Fruit fly (Drosophila melanogaster) whole organism, embryonic: ENCODE results near the gene Als2.

Experiments
- BEAF-32 ChIP-seq: fragments of 200-800 bp; sonication (Bioruptor generic); optimal IDR thresholded peaks from 3 replicates; lab custom pipeline; 2017; ENCODE audit warnings: missing biosample characterization, missing genetic modification characterization, mild to moderate bottlenecking, moderate library complexity, missing genetic modification reagents
- Bteb2 ChIP-seq: fragments of 200-800 bp; sonication (Bioruptor generic); optimal IDR thresholded peaks from 2 replicates; lab custom pipeline; 2016; ENCODE audit warnings: missing biosample characterization, missing genetic modification characterization
- CG10147 ChIP-seq: fragments of 200-800 bp; sonication (Bioruptor generic); optimal IDR thresholded peaks from 2 replicates; lab custom pipeline; 2019; ENCODE audit warnings: missing biosample characterization, mild to moderate bottlenecking, missing genetic modification characterization, moderate library complexity
- CG11398 ChIP-seq: fragments of 200-800 bp; sonication (Bioruptor generic); optimal IDR thresholded peaks from 2 replicates; lab custom pipeline; 2016; ENCODE audit warnings: missing biosample characterization, missing genetic modification characterization
- CG12744 ChIP-seq: fragments of 200-800 bp; sonication (Bioruptor generic); optimal IDR thresholded peaks from 2 replicates; lab custom pipeline; 2016; ENCODE audit warnings: missing biosample characterization, missing genetic modification characterization
- CG15011 ChIP-seq: fragments of 200-800 bp; sonication (Bioruptor generic); optimal IDR thresholded peaks from 3 replicates; lab custom pipeline; 2018; ENCODE audit warnings: missing biosample characterization, mild to moderate bottlenecking, missing genetic modification characterization
- CG15269 ChIP-seq: fragments of 200-800 bp; sonication (Bioruptor generic); optimal IDR thresholded peaks from 2 replicates; lab custom pipeline; 2018; ENCODE audit warnings: missing biosample characterization, mild to moderate bottlenecking, missing genetic modification characterization, moderate library complexity
- CG1647 ChIP-seq: fragments of 200-800 bp; sonication (Bioruptor generic); optimal IDR thresholded peaks from 3 replicates; lab custom pipeline; 2016; ENCODE audit warnings: missing biosample characterization, missing genetic modification characterization
- CG17612 ChIP-seq: fragments of 200-800 bp; sonication (Bioruptor generic); IDR thresholded peaks from 2 replicates; pipeline ENCODE4 v1.3.6; 2022; ENCODE audit warnings: missing biosample characterization, missing genetic modification characterization
- CG18262 ChIP-seq: fragments of 200-800 bp; optimal IDR thresholded peaks from 3 replicates; lab custom pipeline; 2019; ENCODE audit warnings: missing biosample characterization, mild to moderate bottlenecking, missing genetic modification characterization, moderate library complexity
- CG2116 ChIP-seq: fragments of 200-800 bp; sonication (Bioruptor generic); optimal IDR thresholded peaks from 3 replicates; lab custom pipeline; 2018; ENCODE audit warnings: missing biosample characterization, mild to moderate bottlenecking, missing genetic modification characterization
- CG2120 ChIP-seq: fragments of 200-800 bp; sonication (Bioruptor generic); optimal IDR thresholded peaks from 3 replicates; lab custom pipeline; 2016; ENCODE audit warnings: missing biosample characterization, missing genetic modification characterization
- CG2889 ChIP-seq: fragments of 200-800 bp; sonication (Bioruptor generic); IDR thresholded peaks from 3 replicates; pipeline ENCODE4 v1.3.6; 2022; ENCODE audit warnings: missing biosample characterization, missing genetic modification characterization
- CG32532 ChIP-seq: fragments of 200-800 bp; sonication (Bioruptor generic); IDR thresholded peaks from 2 replicates; pipeline ENCODE4 v1.3.6; 2022; ENCODE audit warnings: missing biosample characterization, missing genetic modification characterization
- CG4282 ChIP-seq: fragments of 200-800 bp; sonication (Bioruptor generic); optimal IDR thresholded peaks from 2 replicates; lab custom pipeline; 2016; ENCODE audit warnings: missing biosample characterization, missing genetic modification characterization
- CG4328 ChIP-seq: fragments of 200-800 bp; sonication (Bioruptor generic); optimal IDR thresholded peaks from 3 replicates; lab custom pipeline; 2017; ENCODE audit warnings: missing biosample characterization, missing genetic modification reagents, missing genetic modification characterization
- CG4707 ChIP-seq: fragments of 200-800 bp; sonication (Bioruptor generic); optimal IDR thresholded peaks from 2 replicates; lab custom pipeline; 2018; ENCODE audit warnings: missing biosample characterization, mild to moderate bottlenecking, missing genetic modification characterization, moderate library complexity
- CG7963 ChIP-seq: fragments of 200-800 bp; sonication (Bioruptor generic); IDR thresholded peaks from 3 replicates; pipeline ENCODE4 v1.3.6; 2022; ENCODE audit warnings: missing biosample characterization, missing genetic modification characterization; ENCODE audit not compliant: partially characterized antibody
- CG8359 ChIP-seq: fragments of 200-800 bp; sonication (Bioruptor generic); optimal IDR thresholded peaks from 2 replicates; lab custom pipeline; 2017; ENCODE audit warnings: missing biosample characterization, mild to moderate bottlenecking, missing genetic modification characterization, borderline replicate concordance
- CG9437 ChIP-seq: fragments of 200-800 bp; sonication (Bioruptor generic); optimal IDR thresholded peaks from 2 replicates; lab custom pipeline; 2018; ENCODE audit warnings: missing biosample characterization, mild to moderate bottlenecking, missing genetic modification characterization
- CG9797 ChIP-seq: fragments of 200-800 bp; sonication (Bioruptor generic); optimal IDR thresholded peaks from 3 replicates; lab custom pipeline; 2018; ENCODE audit warnings: missing biosample characterization, mild to moderate bottlenecking, missing genetic modification characterization
- CHES-1-like ChIP-seq: fragments of 200-800 bp; sonication (Bioruptor generic); optimal IDR thresholded peaks from 2 replicates; lab custom pipeline; 2016; ENCODE audit warnings: missing biosample characterization, missing genetic modification characterization
- Hmx ChIP-seq: fragments of 200-800 bp; sonication (Bioruptor generic); optimal IDR thresholded peaks from 2 replicates; lab custom pipeline; 2016; ENCODE audit warnings: missing biosample characterization, missing genetic modification characterization
- NC2α ChIP-seq: fragments of 200-800 bp; sonication (Bioruptor generic); optimal IDR thresholded peaks from 2 replicates; lab custom pipeline; 2016; ENCODE audit warnings: missing biosample characterization, missing genetic modification characterization
- NC2β ChIP-seq: fragments of 200-800 bp; sonication (Bioruptor generic); optimal IDR thresholded peaks from 2 replicates; lab custom pipeline; 2016; ENCODE audit warnings: missing biosample characterization, missing genetic modification characterization
- NFAT ChIP-seq: fragments of 200-800 bp; sonication (Bioruptor generic); IDR thresholded peaks from 2 replicates; pipeline ENCODE4 v1.3.6; 2022; ENCODE audit warnings: missing biosample characterization, missing genetic modification characterization
- Spps ChIP-seq: fragments of 200-800 bp; sonication (Bioruptor generic); optimal IDR thresholded peaks from 2 replicates; lab custom pipeline; 2018; ENCODE audit warnings: missing biosample characterization, mild to moderate bottlenecking, missing genetic modification characterization
- Tbp ChIP-seq: fragments of >200 bp; optimal IDR thresholded peaks from 2 replicates; lab custom pipeline; 2018; ENCODE audit warnings: missing biosample characterization, missing genetic modification characterization
- crc ChIP-seq: fragments of 200-800 bp; sonication (Bioruptor generic); optimal IDR thresholded peaks from 2 replicates; lab custom pipeline; 2016; ENCODE audit warnings: missing biosample characterization, missing genetic modification characterization
- crol ChIP-seq: fragments of 200-800 bp; sonication (Bioruptor generic); IDR thresholded peaks from 2 replicates; pipeline ENCODE4 v1.3.6; 2022; ENCODE audit warnings: missing biosample characterization, missing genetic modification characterization
- dati ChIP-seq: fragments of 200-800 bp; sonication (Bioruptor generic); IDR thresholded peaks from 2 replicates; pipeline ENCODE4 v1.3.6; 2022; ENCODE audit warnings: missing biosample characterization, missing genetic modification characterization
- dm ChIP-seq: fragments of 200-800 bp; sonication (Bioruptor generic); optimal IDR thresholded peaks from 3 replicates; lab custom pipeline; 2016; ENCODE audit warnings: missing biosample characterization, missing genetic modification characterization
- dysf ChIP-seq: fragments of 200-800 bp; sonication (Bioruptor generic); IDR thresholded peaks from 3 replicates; pipeline ENCODE4 v1.3.6; 2022; ENCODE audit warnings: missing biosample characterization, missing genetic modification characterization
- emc ChIP-seq: fragments of 200-800 bp; sonication (Bioruptor generic); optimal IDR thresholded peaks from 2 replicates; lab custom pipeline; 2016; ENCODE audit warnings: missing biosample characterization, missing genetic modification characterization
- eve ChIP-seq, 2 experiments: fragments of >200 bp; optimal IDR thresholded peaks; 2 replicates each; lab custom pipeline; 2017; ENCODE audit warnings: missing biosample characterization in 2 of 2, missing genetic modification characterization in 2 of 2
- grau ChIP-seq: fragments of 200-800 bp; optimal IDR thresholded peaks from 3 replicates; lab custom pipeline; 2019; ENCODE audit warnings: missing biosample characterization, mild to moderate bottlenecking, missing genetic modification characterization, moderate library complexity
- gsb ChIP-seq: fragments of 200-800 bp; sonication (Bioruptor generic); IDR thresholded peaks from 2 replicates; pipeline ENCODE4 v1.3.6; 2022; ENCODE audit warnings: missing biosample characterization, missing genetic modification characterization
- her ChIP-seq: fragments of 200-800 bp; sonication (Bioruptor generic); optimal IDR thresholded peaks from 2 replicates; lab custom pipeline; 2016; ENCODE audit warnings: missing biosample characterization, missing genetic modification characterization
- jumu ChIP-seq: fragments of 200-800 bp; sonication (Bioruptor generic); optimal IDR thresholded peaks from 3 replicates; lab custom pipeline; 2016; ENCODE audit warnings: missing biosample characterization, missing genetic modification characterization
- lilli ChIP-seq: fragments of 200-800 bp; sonication (Bioruptor generic); optimal IDR thresholded peaks from 3 replicates; lab custom pipeline; 2016; ENCODE audit warnings: missing biosample characterization, missing genetic modification characterization
- nerfin-1 ChIP-seq: fragments of 200-800 bp; sonication (Bioruptor generic); optimal IDR thresholded peaks from 3 replicates; lab custom pipeline; 2019; ENCODE audit warnings: missing biosample characterization, mild to moderate bottlenecking, missing genetic modification characterization, moderate library complexity
- nmo ChIP-seq: fragments of 200-800 bp; sonication (Bioruptor generic); optimal IDR thresholded peaks from 2 replicates; lab custom pipeline; 2018; ENCODE audit warnings: missing biosample characterization, mild to moderate bottlenecking, missing genetic modification characterization, moderate library complexity
- onecut ChIP-seq: fragments of 200-800 bp; sonication (Bioruptor generic); IDR thresholded peaks from 2 replicates; pipeline ENCODE4 v1.3.6; 2022; ENCODE audit warnings: missing biosample characterization, missing genetic modification characterization
- ro ChIP-seq: fragments of 200-800 bp; sonication (Bioruptor generic); IDR thresholded peaks from 2 replicates; pipeline ENCODE4 v1.3.6; 2022; ENCODE audit warnings: missing biosample characterization, missing genetic modification characterization
- sc ChIP-seq, 3 experiments: fragments of >200 bp in 2 of 3; fragments of 200-800 bp in 1 of 3; sonication (Bioruptor generic) in 1 of 3; optimal IDR thresholded peaks; 2 replicates in 2 of 3; 3 replicates in 1 of 3; lab custom pipeline; 2017; ENCODE audit warnings: mild to moderate bottlenecking in 1 of 3, missing biosample characterization in 1 of 3, missing genetic modification characterization in 1 of 3, missing genetic modification reagents in 1 of 3
- sens ChIP-seq: fragments of 200-800 bp; sonication (Bioruptor generic); peaks from one replicate; lab custom pipeline; 2016; ENCODE audit warnings: missing biosample characterization, missing genetic modification characterization
- sim ChIP-seq: fragments of 200-800 bp; sonication (Bioruptor generic); IDR thresholded peaks from 2 replicates; pipeline ENCODE4 v1.3.6; 2022; ENCODE audit warnings: missing biosample characterization, missing genetic modification characterization
- slou ChIP-seq: fragments of 200-800 bp; sonication (Bioruptor generic); optimal IDR thresholded peaks from 3 replicates; lab custom pipeline; 2016; ENCODE audit warnings: missing biosample characterization, missing genetic modification characterization
- so ChIP-seq: fragments of 200-800 bp; sonication (Bioruptor generic); IDR thresholded peaks from 3 replicates; pipeline ENCODE4 v1.3.6; 2022; ENCODE audit warnings: missing biosample characterization, missing genetic modification characterization
- tup ChIP-seq: fragments of 200-800 bp; sonication (Bioruptor generic); optimal IDR thresholded peaks from 2 replicates; lab custom pipeline; 2016; ENCODE audit warnings: missing biosample characterization, mild to moderate bottlenecking, missing genetic modification characterization, moderate library complexity
- tx ChIP-seq: fragments of 200-800 bp; sonication (Bioruptor generic); optimal IDR thresholded peaks from 2 replicates; lab custom pipeline; 2016; ENCODE audit warnings: missing biosample characterization, missing genetic modification characterization
- zen ChIP-seq: fragments of 200-800 bp; sonication (Bioruptor generic); optimal IDR thresholded peaks from 3 replicates; lab custom pipeline; 2018; ENCODE audit warnings: missing biosample characterization, mild to moderate bottlenecking, missing genetic modification characterization, moderate library complexity

Gene Als2

DNA sequence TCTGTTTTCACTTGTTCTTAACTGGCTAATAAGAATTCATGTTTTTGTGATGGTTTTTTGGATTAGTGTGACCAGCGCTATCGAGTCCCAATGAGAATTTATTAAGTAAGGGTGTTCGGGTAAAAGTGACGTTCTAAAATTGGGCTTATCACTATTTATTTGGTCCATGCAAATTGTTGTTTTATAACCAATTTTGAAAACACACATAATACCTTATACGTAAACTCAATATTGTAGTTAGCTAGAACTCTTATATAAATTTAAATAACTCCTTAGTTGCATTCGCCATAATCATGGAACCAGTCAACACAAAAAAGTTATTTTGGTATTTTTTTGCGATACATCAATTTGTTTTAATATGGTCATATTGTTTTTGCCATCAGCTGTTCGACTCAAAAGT is at the start of gene Als2, which contains the start of gene CG11248:
Gene Als2, minus strand, starts transcription at position 69 of the 400 bp plus-strand sequence.
Gene CG11248, plus strand, starts transcription at position 364 of the 400 bp plus-strand sequence.
- TF ChIP-seq CG2889 (GFP tag; lab: Robert Waterston, UW) (no peak), CG8359 (GFP tag; lab: Kevin White, UChicago) (no peak), ro (no peak), dati (no peak), CG32532 (peak; percentile 73), onecut (no peak), zen (tag; lab: Kevin White, UChicago) (peak; percentile 78), nmo (GFP tag; lab: Kevin White, UChicago) (peak; percentile 90), CG4282 (GFP tag; lab: Kevin White, UChicago) (no peak), CG15011 (GFP tag; lab: Kevin White, UChicago) (no peak), gsb (GFP tag; lab: Robert Waterston, UW) (no peak), CG9797 (peak; percentile 80), BEAF-32 (GFP tag; lab: Kevin White, UChicago) (peak; percentile 60), sim (GFP tag; lab: Robert Waterston, UW) (no peak), NC2β (peak; percentile 46), crol (GFP tag; lab: Robert Waterston, UW) (no peak), sens (peak; percentile 96), lilli (GFP tag; lab: Kevin White, UChicago) (peak; percentile 80), Bteb2 (GFP tag; lab: Kevin White, UChicago) (peak; percentile 73), CG15269 (tag; lab: Kevin White, UChicago) (no peak), jumu (GFP tag; lab: Kevin White, UChicago) (peak; percentile 60), nerfin-1 (peak; percentile 68), her (GFP tag; lab: Kevin White, UChicago) (no peak), tup (GFP tag; lab: Kevin White, UChicago) (no peak), NFAT (GFP tag; lab: Robert Waterston, UW) (peak; percentile 50), CG4707 (no peak), CG17612 (GFP tag; lab: Robert Waterston, UW) (peak; percentile 30; the same call in 1 of the 2 replicates), dysf (GFP tag; lab: Robert Waterston, UW) (peak; percentile 76), CG10147 (GFP tag; lab: Kevin White, UChicago) (no peak), CG7963 (GFP tag; lab: Robert Waterston, UW) (no peak), CG18262 (tag; lab: Kevin White, UChicago) (peak; percentile 73), crc (peak; percentile 12), CG12744 (GFP tag; lab: Kevin White, UChicago) (no peak), grau (tag; lab: Kevin White, UChicago) (peak; percentile 83), CG9437 (GFP tag; lab: Kevin White, UChicago) (peak; percentile 24), Hmx (GFP tag; lab: Kevin White, UChicago) (no peak), slou (GFP tag; lab: Kevin White, UChicago) (no peak), Spps (tag; lab: Kevin White, UChicago) (peak; percentile 53), CG4328 (no peak), CG2120 (peak; percentile 87), sc (optimal IDR thresholded peaks at IDR 0.05; lab: Kevin White, UChicago) (no peak), sc (GFP tag; optimal IDR thresholded peaks at IDR 0.05; lab: Kevin White, UChicago) (no peak), NC2α (no peak), CG1647 (GFP tag; lab: Kevin White, UChicago) (peak; percentile 38), CG2116 (peak; percentile 60), CHES-1-like (peak; percentile 77), eve (GFP tag; optimal IDR thresholded peaks at IDR 0.05; lab: Kevin White, UChicago) (no peak), Tbp (GFP tag; lab: Kevin White, UChicago) (no peak), so (no peak), emc (peak; percentile 32), CG11398 (GFP tag; lab: Kevin White, UChicago) (peak; percentile 29), tx (GFP tag; lab: Kevin White, UChicago) (peak; percentile 56), dm (GFP tag; lab: Kevin White, UChicago) (peak; percentile 58)
